Fruit fly (Drosophila melanogaster) whole organism, embryonic: ENCODE results near the gene Sec5.

ENCODE experiments used
- B-H2 ChIP-seq: fragments of 200-800 bp; sonication (Bioruptor generic); optimal IDR thresholded peaks from 2 replicates; lab custom pipeline; 2018; ENCODE audit warnings: missing biosample characterization, mild to moderate bottlenecking, missing genetic modification characterization
- CG10543 ChIP-seq: fragments of 200-800 bp; sonication (Bioruptor generic); optimal IDR thresholded peaks from 3 replicates; lab custom pipeline; 2017; ENCODE audit warnings: missing biosample characterization, mild to moderate bottlenecking, missing genetic modification characterization, moderate library complexity
- CG11093 ChIP-seq: fragments of 200-800 bp; sonication (Bioruptor generic); IDR thresholded peaks from 3 replicates; pipeline ENCODE4 v1.3.6; 2022; ENCODE audit warnings: missing biosample characterization, missing genetic modification characterization
- CG12299 ChIP-seq: fragments of 200-800 bp; sonication (Bioruptor generic); optimal IDR thresholded peaks from 2 replicates; lab custom pipeline; 2018; ENCODE audit warnings: missing biosample characterization, mild to moderate bottlenecking, missing genetic modification characterization
- CG12659 ChIP-seq: fragments of 200-800 bp; sonication (Bioruptor generic); optimal IDR thresholded peaks from 3 replicates; lab custom pipeline; 2017; ENCODE audit warnings: mild to moderate bottlenecking, missing biosample characterization, missing genetic modification reagents, missing genetic modification characterization
- CG12744 ChIP-seq: fragments of 200-800 bp; sonication (Bioruptor generic); optimal IDR thresholded peaks from 2 replicates; lab custom pipeline; 2016; ENCODE audit warnings: missing biosample characterization, missing genetic modification characterization
- CG17829 ChIP-seq: fragments of 200-800 bp; optimal IDR thresholded peaks from 2 replicates; lab custom pipeline; 2019; ENCODE audit warnings: missing biosample characterization, mild to moderate bottlenecking, missing genetic modification characterization, moderate library complexity
- CG18764 ChIP-seq: fragments of 200-800 bp; sonication (Bioruptor generic); optimal IDR thresholded peaks from 3 replicates; lab custom pipeline; 2016; ENCODE audit warnings: missing biosample characterization, missing genetic modification characterization
- CG2199 ChIP-seq: fragments of 200-800 bp; sonication (Bioruptor generic); IDR thresholded peaks from 3 replicates; pipeline ENCODE4 v1.3.6; 2022; ENCODE audit warnings: missing biosample characterization, missing genetic modification characterization
- CG2678 ChIP-seq: fragments of 200-800 bp; sonication (Bioruptor generic); optimal IDR thresholded peaks from 3 replicates; lab custom pipeline; 2019; ENCODE audit warnings: missing biosample characterization, mild to moderate bottlenecking, missing genetic modification characterization, moderate library complexity
- CG2875 ChIP-seq: fragments of 200-800 bp; sonication (Bioruptor generic); optimal IDR thresholded peaks from 2 replicates; lab custom pipeline; 2017; ENCODE audit warnings: missing biosample characterization, mild to moderate bottlenecking, missing genetic modification characterization, missing genetic modification reagents
- CG33557 ChIP-seq: fragments of 200-800 bp; sonication (Bioruptor generic); optimal IDR thresholded peaks from 2 replicates; lab custom pipeline; 2019; ENCODE audit warnings: missing biosample characterization, mild to moderate bottlenecking, missing genetic modification characterization, moderate library complexity
- CG4424 ChIP-seq: fragments of 200-800 bp; sonication (Bioruptor generic); optimal IDR thresholded peaks from 3 replicates; lab custom pipeline; 2016; ENCODE audit warnings: missing biosample characterization, missing genetic modification characterization
- CG6654 ChIP-seq: fragments of 200-800 bp; sonication (Bioruptor generic); optimal IDR thresholded peaks from 2 replicates; lab custom pipeline; 2017; ENCODE audit warnings: missing biosample characterization, mild to moderate bottlenecking, missing genetic modification characterization
- CG6689 ChIP-seq: fragments of 200-800 bp; sonication (Bioruptor generic); IDR thresholded peaks from 2 replicates; pipeline ENCODE4 v1.3.6; 2022; ENCODE audit warnings: missing biosample characterization, missing genetic modification characterization
- CG7963 ChIP-seq: fragments of 200-800 bp; sonication (Bioruptor generic); IDR thresholded peaks from 3 replicates; pipeline ENCODE4 v1.3.6; 2022; ENCODE audit warnings: missing biosample characterization, missing genetic modification characterization; ENCODE audit not compliant: partially characterized antibody
- CG9215 ChIP-seq: fragments of 200-800 bp; sonication (Bioruptor generic); IDR thresholded peaks from 2 replicates; pipeline ENCODE4 v1.3.6; 2022; ENCODE audit warnings: missing biosample characterization, missing genetic modification characterization
- Chrac-16 ChIP-seq: fragments of 200-800 bp; sonication (Bioruptor generic); optimal IDR thresholded peaks from 3 replicates; lab custom pipeline; 2016; ENCODE audit warnings: missing biosample characterization, missing genetic modification characterization
- Dek ChIP-seq: fragments of 200-800 bp; sonication (Bioruptor generic); optimal IDR thresholded peaks from 3 replicates; lab custom pipeline; 2019; ENCODE audit warnings: missing biosample characterization, mild to moderate bottlenecking, missing genetic modification characterization, moderate library complexity
- Dfd ChIP-seq, 2 experiments: fragments of >200 bp; optimal IDR thresholded peaks; 2 replicates each; lab custom pipeline; 2017; ENCODE audit warnings: missing biosample characterization in 2 of 2, missing genetic modification characterization in 2 of 2
- Dip3 ChIP-seq: fragments of 200-800 bp; sonication (Bioruptor generic); optimal IDR thresholded peaks from 3 replicates; lab custom pipeline; 2016; ENCODE audit warnings: missing biosample characterization, missing genetic modification characterization
- Eip74EF ChIP-seq, 2 experiments: fragments of 200-800 bp in 1 of 2; fragments of >200 bp in 1 of 2; sonication (Bioruptor generic) in 1 of 2; optimal IDR thresholded peaks; 2 replicates each; lab custom pipeline; 2017 to 2019; ENCODE audit warnings: missing biosample characterization in 2 of 2, missing genetic modification characterization in 2 of 2, mild to moderate bottlenecking in 1 of 2, moderate library complexity in 1 of 2
- Fer2 ChIP-seq: fragments of 200-800 bp; sonication (Bioruptor generic); optimal IDR thresholded peaks from 2 replicates; lab custom pipeline; 2018; ENCODE audit warnings: missing biosample characterization, mild to moderate bottlenecking, missing genetic modification characterization, moderate library complexity
- Gsc ChIP-seq: fragments of 200-800 bp; sonication (Bioruptor generic); IDR thresholded peaks from 2 replicates; pipeline ENCODE4 v1.3.6; 2022; ENCODE audit warnings: missing biosample characterization, missing genetic modification characterization
- H15 ChIP-seq: fragments of 200-800 bp; sonication (Bioruptor generic); IDR thresholded peaks from 3 replicates; pipeline ENCODE4 v1.3.6; 2022; ENCODE audit warnings: missing biosample characterization, missing genetic modification characterization
- NC2β ChIP-seq: fragments of 200-800 bp; sonication (Bioruptor generic); optimal IDR thresholded peaks from 2 replicates; lab custom pipeline; 2016; ENCODE audit warnings: missing biosample characterization, missing genetic modification characterization
- Side ChIP-seq: fragments of 200-800 bp; sonication (Bioruptor generic); optimal IDR thresholded peaks from 2 replicates; lab custom pipeline; 2016; ENCODE audit warnings: missing biosample characterization, missing genetic modification characterization
- Sox100B ChIP-seq: fragments of 200-800 bp; sonication (Bioruptor generic); optimal IDR thresholded peaks from 3 replicates; lab custom pipeline; 2018; ENCODE audit warnings: missing biosample characterization, mild to moderate bottlenecking, missing genetic modification characterization
- Usf ChIP-seq: fragments of 200-800 bp; sonication (Bioruptor generic); optimal IDR thresholded peaks from 2 replicates; lab custom pipeline; 2017; ENCODE audit warnings: missing genotype, missing biosample characterization, missing genetic modification characterization
- bcd ChIP-seq: fragments of 200-800 bp; sonication (Bioruptor generic); optimal IDR thresholded peaks from 2 replicates; lab custom pipeline; 2017; ENCODE audit warnings: missing biosample characterization, mild to moderate bottlenecking, missing genetic modification characterization
- br ChIP-seq: fragments of >200 bp; optimal IDR thresholded peaks from 2 replicates; lab custom pipeline; 2017
- caup ChIP-seq: fragments of 200-800 bp; sonication (Bioruptor generic); optimal IDR thresholded peaks from 3 replicates; lab custom pipeline; 2017; ENCODE audit warnings: missing biosample characterization, mild to moderate bottlenecking, missing genetic modification characterization, moderate library complexity; ENCODE audit not compliant: severe bottlenecking
- danr ChIP-seq: fragments of 200-800 bp; sonication (Bioruptor generic); IDR thresholded peaks from 2 replicates; pipeline ENCODE4 v1.3.6; 2022; ENCODE audit warnings: missing biosample characterization, missing genetic modification characterization
- ewg ChIP-seq: fragments of 200-800 bp; sonication (Bioruptor generic); optimal IDR thresholded peaks from 3 replicates; lab custom pipeline; 2017; ENCODE audit warnings: mild to moderate bottlenecking, missing biosample characterization, missing genetic modification reagents, missing genetic modification characterization
- exex ChIP-seq: fragments of 200-800 bp; sonication (Bioruptor generic); optimal IDR thresholded peaks from 4 replicates; lab custom pipeline; 2018; ENCODE audit warnings: missing biosample characterization, mild to moderate bottlenecking, missing genetic modification characterization, moderate library complexity
- hb ChIP-seq: fragments of 200-800 bp; sonication (Bioruptor generic); IDR thresholded peaks from 3 replicates; pipeline ENCODE4 v1.3.6; 2022; ENCODE audit warnings: missing biosample characterization, missing genetic modification characterization; ENCODE audit not compliant: partially characterized antibody
- maf-S ChIP-seq: fragments of 200-800 bp; sonication (Bioruptor generic); optimal IDR thresholded peaks from 2 replicates; lab custom pipeline; 2016; ENCODE audit warnings: missing biosample characterization, missing genetic modification characterization
- mld ChIP-seq: fragments of 200-800 bp; sonication (Bioruptor generic); IDR thresholded peaks from 3 replicates; pipeline ENCODE4 v1.3.6; 2022; ENCODE audit warnings: missing biosample characterization, missing genetic modification characterization; ENCODE audit not compliant: partially characterized antibody
- nmo ChIP-seq: fragments of 200-800 bp; sonication (Bioruptor generic); optimal IDR thresholded peaks from 2 replicates; lab custom pipeline; 2018; ENCODE audit warnings: missing biosample characterization, mild to moderate bottlenecking, missing genetic modification characterization, moderate library complexity
- org-1 ChIP-seq: fragments of 200-800 bp; sonication (Bioruptor generic); optimal IDR thresholded peaks from 2 replicates; lab custom pipeline; 2017; ENCODE audit warnings: missing biosample characterization, missing genetic modification characterization
- psq ChIP-seq: fragments of 200-800 bp; sonication (Bioruptor generic); optimal IDR thresholded peaks from 2 replicates; lab custom pipeline; 2017; ENCODE audit warnings: missing biosample characterization, missing genetic modification characterization
- run ChIP-seq: fragments of 200-800 bp; sonication (Bioruptor generic); optimal IDR thresholded peaks from 3 replicates; lab custom pipeline; 2018; ENCODE audit warnings: missing biosample characterization, mild to moderate bottlenecking, missing genetic modification characterization
- sc ChIP-seq, 3 experiments: fragments of >200 bp in 2 of 3; fragments of 200-800 bp in 1 of 3; sonication (Bioruptor generic) in 1 of 3; optimal IDR thresholded peaks; 2 replicates in 2 of 3; 3 replicates in 1 of 3; lab custom pipeline; 2017; ENCODE audit warnings: mild to moderate bottlenecking in 1 of 3, missing biosample characterization in 1 of 3, missing genetic modification characterization in 1 of 3, missing genetic modification reagents in 1 of 3
- seq ChIP-seq: fragments of 200-800 bp; sonication (Bioruptor generic); IDR thresholded peaks from 2 replicates; pipeline ENCODE4 v1.3.6; 2022; ENCODE audit warnings: missing biosample characterization, missing genetic modification characterization
- shn ChIP-seq: fragments of 200-800 bp; sonication (Bioruptor generic); optimal IDR thresholded peaks from 3 replicates; lab custom pipeline; 2016; ENCODE audit warnings: missing biosample characterization, missing genetic modification characterization
- tap ChIP-seq: fragments of 200-800 bp; optimal IDR thresholded peaks from 3 replicates; lab custom pipeline; 2019; ENCODE audit warnings: missing biosample characterization, mild to moderate bottlenecking, missing genetic modification characterization, moderate library complexity
- tll ChIP-seq, 2 experiments: fragments of 200-800 bp in 1 of 2; fragments of >200 bp in 1 of 2; sonication (Bioruptor generic) in 1 of 2; optimal IDR thresholded peaks; 2 replicates each; lab custom pipeline; 2017 to 2019; ENCODE audit warnings: missing biosample characterization in 2 of 2, missing genetic modification characterization in 2 of 2, mild to moderate bottlenecking in 1 of 2, moderate library complexity in 1 of 2
- toy ChIP-seq: fragments of 200-800 bp; sonication (Bioruptor generic); IDR thresholded peaks from 2 replicates; pipeline ENCODE4 v1.3.6; 2022; ENCODE audit warnings: missing biosample characterization, missing genetic modification characterization
- unpg ChIP-seq: fragments of 200-800 bp; sonication (Bioruptor generic); optimal IDR thresholded peaks from 3 replicates; lab custom pipeline; 2018; ENCODE audit warnings: missing biosample characterization, mild to moderate bottlenecking, missing genetic modification characterization, moderate library complexity
- zfh2 ChIP-seq: fragments of 200-800 bp; sonication (Bioruptor generic); optimal IDR thresholded peaks from 2 replicates; lab custom pipeline; 2016; ENCODE audit warnings: missing biosample characterization, missing genetic modification characterization

Sec5 gene

dm6 chr2L:3437068-3437467 is 20.0 kb upstream of the Sec5 start (continued):
- TF ChIP-seq CG10543 (GFP tag; lab: Kevin White, UChicago) (no peak), CG6654 (no peak), shn (GFP tag; lab: Kevin White, UChicago) (no peak), br (lab: Kevin White, UChicago) (no peak), CG2875 (GFP tag; lab: Kevin White, UChicago) (no peak), Fer2 (tag; lab: Kevin White, UChicago) (no peak), nmo (GFP tag; lab: Kevin White, UChicago) (peak; percentile 45), unpg (peak; percentile 73), run (peak; percentile 14), CG4424 (GFP tag; lab: Kevin White, UChicago) (peak; percentile 15), sc (optimal IDR thresholded peaks at IDR 0.05; lab: Kevin White, UChicago) (no peak), sc (GFP tag; optimal IDR thresholded peaks at IDR 0.05; lab: Kevin White, UChicago) (no peak), Side (GFP tag; lab: Kevin White, UChicago) (no peak), Dfd (GFP tag; optimal IDR thresholded peaks at IDR 0.05; lab: Kevin White, UChicago) (no peak), CG12659 (GFP tag; lab: Kevin White, UChicago) (peak; percentile 35), CG12299 (tag; lab: Kevin White, UChicago) (no peak), danr (no peak), CG2678 (tag; lab: Kevin White, UChicago) (peak; percentile 73), seq (GFP tag; lab: Robert Waterston, UW) (peak; percentile 64; the same call in 1 of the 2 replicates), Eip74EF (GFP tag; optimal IDR thresholded peaks at IDR 0.05; lab: Kevin White, UChicago) (peak in 1 of 2 experiments; percentile 22), tap (peak; percentile 84), CG18764 (GFP tag; lab: Kevin White, UChicago) (no peak), CG2199 (GFP tag; lab: Robert Waterston, UW) (no peak), Gsc (no peak), CG11093 (no peak), CG33557 (GFP tag; lab: Kevin White, UChicago) (peak; percentile 18), CG7963 (GFP tag; lab: Robert Waterston, UW) (no peak), H15 (GFP tag; lab: Robert Waterston, UW) (peak; percentile 56; the same call in 1 of the 3 replicates), CG6689 (GFP tag; lab: Robert Waterston, UW) (peak; percentile 77), Chrac-16 (GFP tag; lab: Kevin White, UChicago) (no peak), org-1 (GFP tag; lab: Kevin White, UChicago) (peak; percentile 53), ewg (GFP tag; lab: Kevin White, UChicago) (peak; percentile 18), Usf (GFP tag; lab: Kevin White, UChicago) (no peak), Dip3 (GFP tag; lab: Kevin White, UChicago) (no peak), caup (GFP tag; lab: Kevin White, UChicago) (peak; percentile 18), toy (no peak), exex (tag; lab: Kevin White, UChicago) (no peak), CG17829 (tag; lab: Kevin White, UChicago) (peak; percentile 71), NC2β (GFP tag; lab: Kevin White, UChicago) (no peak), psq (GFP tag; lab: Kevin White, UChicago) (no peak), Sox100B (GFP tag; lab: Kevin White, UChicago) (peak; percentile 67), B-H2 (no peak), zfh2 (GFP tag; lab: Kevin White, UChicago) (no peak), CG12744 (GFP tag; lab: Kevin White, UChicago) (no peak), hb (GFP tag; lab: Robert Waterston, UW) (no peak), tll (GFP tag; optimal IDR thresholded peaks at IDR 0.05; lab: Kevin White, UChicago) (no peak), maf-S (no peak), bcd (GFP tag; lab: Kevin White, UChicago) (peak; percentile 36), CG9215 (no peak), Dek (tag; lab: Kevin White, UChicago) (no peak), mld (GFP tag; lab: Robert Waterston, UW) (no peak)
